Worm (Caenorhabditis elegans) whole organism, early embryonic: ENCODE measurements around the gene F13E9.19.

Experiments
- B0310.2 ChIP-seq: sonication (generic microtip); optimal IDR thresholded peaks from 2 replicates; lab custom pipeline; 2016; ENCODE audit warnings: mild to moderate bottlenecking, missing genetic modification characterization, missing compliant biosample characterization
- F13C5.2 ChIP-seq: sonication (generic microtip); optimal IDR thresholded peaks from 2 replicates; lab custom pipeline; 2017; ENCODE audit warnings: mild to moderate bottlenecking, missing genetic modification characterization, inconsistent platforms, missing compliant biosample characterization
- aly-1 ChIP-seq: sonication (generic microtip); optimal IDR thresholded peaks from 2 replicates; lab custom pipeline; 2016; ENCODE audit warnings: missing genetic modification characterization, missing compliant biosample characterization
- ama-1 ChIP-seq: fragments of 150-350 bp; optimal IDR thresholded peaks from 2 replicates; lab custom pipeline; 2014
- ceh-36 ChIP-seq: sonication (generic microtip); optimal IDR thresholded peaks from 2 replicates; lab custom pipeline; 2016; ENCODE audit warnings: missing genetic modification characterization, inconsistent platforms, missing compliant biosample characterization
- ets-7 ChIP-seq: sonication (generic microtip); optimal IDR thresholded peaks from 2 replicates; lab custom pipeline; 2016; ENCODE audit warnings: missing genotype, missing genetic modification characterization, missing compliant biosample characterization
- flt-1 ChIP-seq: fragments of 200-800 bp; sonication (Bioruptor generic); IDR thresholded peaks from 2 replicates; pipeline ENCODE4 v1.3.6; 2022; ENCODE audit warnings: missing genetic modification characterization, missing compliant biosample characterization
- hmbx-1 ChIP-seq: sonication (generic microtip); optimal IDR thresholded peaks from 2 replicates; lab custom pipeline; 2016; ENCODE audit warnings: mild to moderate bottlenecking, missing genetic modification characterization, missing compliant biosample characterization
- tbx-37 ChIP-seq: fragments of 200-800 bp; sonication (Bioruptor generic); conservative IDR thresholded peaks from 2 replicates; pipeline ENCODE4 v1.3.6; 2022; ENCODE audit warnings: missing genetic modification reagents, missing genetic modification characterization, missing compliant biosample characterization

- TF ChIP-seq F13C5.2 (tag; lab: Kevin White, UChicago), result no peak
- TF ChIP-seq tbx-37 (GFP tag; lab: Robert Waterston, UW), result no peak
- TF ChIP-seq ama-1, result no peak
- no peak for TF ChIP-seq flt-1
- no peak for TF ChIP-seq ceh-36 (tag; lab: Kevin White, UChicago)
- TF ChIP-seq ets-7, result no peak
- no peak for TF ChIP-seq B0310.2 (tag; lab: Kevin White, UChicago)
- TF ChIP-seq aly-1 (tag; lab: Kevin White, UChicago), result no peak
- TF ChIP-seq hmbx-1 (tag; lab: Kevin White, UChicago), result no peak
Observed at ce11 chrIV:10916134-10916533, 16.9 kb downstream of the F13E9.19 start.
